Fruit fly (Drosophila melanogaster) whole organism, embryonic: Measurements from ENCODE around the gene Cap-D3.

Experiments used
- Ada2b ChIP-seq: fragments of 200-800 bp; sonication (Bioruptor generic); IDR thresholded peaks from 2 replicates; pipeline ENCODE4 v1.3.6; 2022; ENCODE audit warnings: missing biosample characterization, missing genetic modification characterization
- CG10147 ChIP-seq: fragments of 200-800 bp; sonication (Bioruptor generic); optimal IDR thresholded peaks from 2 replicates; lab custom pipeline; 2019; ENCODE audit warnings: missing biosample characterization, mild to moderate bottlenecking, missing genetic modification characterization, moderate library complexity
- CG11723 ChIP-seq: fragments of 200-800 bp; sonication (Bioruptor generic); optimal IDR thresholded peaks from 2 replicates; lab custom pipeline; 2017; ENCODE audit warnings: missing biosample characterization, mild to moderate bottlenecking, missing genetic modification characterization
- CG14050 ChIP-seq: fragments of 200-800 bp; sonication (Bioruptor generic); IDR thresholded peaks from 3 replicates; pipeline ENCODE4 v1.3.6; 2022; ENCODE audit warnings: missing biosample characterization, missing genetic modification characterization
- CG15479 ChIP-seq: fragments of 200-800 bp; sonication (Bioruptor generic); optimal IDR thresholded peaks from 3 replicates; lab custom pipeline; 2019; ENCODE audit warnings: missing biosample characterization, mild to moderate bottlenecking, missing genetic modification characterization, moderate library complexity
- CG15601 ChIP-seq: fragments of 200-800 bp; sonication (Bioruptor generic); optimal IDR thresholded peaks from 3 replicates; lab custom pipeline; 2019; ENCODE audit warnings: missing biosample characterization, mild to moderate bottlenecking, missing genetic modification characterization, moderate library complexity
- CG17186 ChIP-seq: fragments of 200-800 bp; sonication (Bioruptor generic); optimal IDR thresholded peaks from 3 replicates; lab custom pipeline; 2017; ENCODE audit warnings: missing biosample characterization, missing genetic modification reagents, missing genetic modification characterization
- CG17328 ChIP-seq: fragments of 200-800 bp; sonication (Bioruptor generic); IDR thresholded peaks from 2 replicates; pipeline ENCODE4 v1.3.6; 2022; ENCODE audit warnings: missing biosample characterization, missing genetic modification characterization
- CG18011 ChIP-seq: fragments of 200-800 bp; sonication (Bioruptor generic); optimal IDR thresholded peaks from 2 replicates; lab custom pipeline; 2017; ENCODE audit warnings: missing biosample characterization, missing genetic modification characterization, mild to moderate bottlenecking, moderate library complexity, missing genotype
- CG2875 ChIP-seq: fragments of 200-800 bp; sonication (Bioruptor generic); optimal IDR thresholded peaks from 2 replicates; lab custom pipeline; 2017; ENCODE audit warnings: missing biosample characterization, mild to moderate bottlenecking, missing genetic modification characterization, missing genetic modification reagents
- CG32772 ChIP-seq: fragments of 200-800 bp; sonication (Bioruptor generic); IDR thresholded peaks from 2 replicates; pipeline ENCODE4 v1.3.6; 2022; ENCODE audit warnings: missing biosample characterization, missing genetic modification characterization
- CG3407 ChIP-seq: fragments of 200-800 bp; sonication (Bioruptor generic); optimal IDR thresholded peaks from 2 replicates; lab custom pipeline; 2018; ENCODE audit warnings: missing biosample characterization, mild to moderate bottlenecking, missing genetic modification characterization
- CG34376 ChIP-seq: fragments of 200-800 bp; sonication (Bioruptor generic); optimal IDR thresholded peaks from 2 replicates; lab custom pipeline; 2018; ENCODE audit warnings: missing biosample characterization, mild to moderate bottlenecking, missing genetic modification characterization
- CG3838 ChIP-seq: fragments of 200-800 bp; sonication (Bioruptor generic); optimal IDR thresholded peaks from 3 replicates; lab custom pipeline; 2016; ENCODE audit warnings: missing biosample characterization, missing genetic modification characterization
- CG4854 ChIP-seq: fragments of 200-800 bp; sonication (Bioruptor generic); optimal IDR thresholded peaks from 2 replicates; lab custom pipeline; 2016; ENCODE audit warnings: missing biosample characterization, missing genetic modification characterization, inconsistent platforms
- CG7839 ChIP-seq: fragments of 200-800 bp; sonication (Bioruptor generic); optimal IDR thresholded peaks from 3 replicates; lab custom pipeline; 2018; ENCODE audit warnings: missing biosample characterization, mild to moderate bottlenecking, missing genetic modification characterization, moderate library complexity
- CG8089 ChIP-seq: fragments of 200-800 bp; sonication (Bioruptor generic); optimal IDR thresholded peaks from 3 replicates; lab custom pipeline; 2016; ENCODE audit warnings: missing biosample characterization, missing genetic modification characterization
- CHES-1-like ChIP-seq: fragments of 200-800 bp; sonication (Bioruptor generic); optimal IDR thresholded peaks from 2 replicates; lab custom pipeline; 2016; ENCODE audit warnings: missing biosample characterization, missing genetic modification characterization
- Dfd ChIP-seq, 2 experiments: fragments of >200 bp; optimal IDR thresholded peaks; 2 replicates each; lab custom pipeline; 2017; ENCODE audit warnings: missing biosample characterization in 2 of 2, missing genetic modification characterization in 2 of 2
- Dip2 ChIP-seq: fragments of 200-800 bp; sonication (Bioruptor generic); IDR thresholded peaks from 2 replicates; pipeline ENCODE4 v1.3.6; 2022; ENCODE audit warnings: missing biosample characterization, missing genetic modification characterization
- Doc2 ChIP-seq: fragments of 200-800 bp; sonication (Bioruptor generic); IDR thresholded peaks from 2 replicates; pipeline ENCODE4 v1.3.6; 2022; ENCODE audit warnings: missing biosample characterization, missing genetic modification characterization
- Dp ChIP-seq: fragments of 200-800 bp; sonication (Bioruptor generic); optimal IDR thresholded peaks from 2 replicates; lab custom pipeline; 2018; ENCODE audit warnings: missing biosample characterization, mild to moderate bottlenecking, missing genetic modification characterization, moderate library complexity
- Ets97D ChIP-seq: fragments of 200-800 bp; sonication (Bioruptor generic); optimal IDR thresholded peaks from 3 replicates; lab custom pipeline; 2016; ENCODE audit warnings: missing biosample characterization, missing genetic modification characterization
- Fer2 ChIP-seq: fragments of 200-800 bp; sonication (Bioruptor generic); optimal IDR thresholded peaks from 2 replicates; lab custom pipeline; 2018; ENCODE audit warnings: missing biosample characterization, mild to moderate bottlenecking, missing genetic modification characterization, moderate library complexity
- Gug ChIP-seq: fragments of 200-800 bp; sonication (Bioruptor generic); IDR thresholded peaks from 4 replicates; pipeline ENCODE4 v1.3.6; 2022; ENCODE audit warnings: missing biosample characterization, missing genetic modification characterization
- H15 ChIP-seq: fragments of 200-800 bp; sonication (Bioruptor generic); IDR thresholded peaks from 3 replicates; pipeline ENCODE4 v1.3.6; 2022; ENCODE audit warnings: missing biosample characterization, missing genetic modification characterization
- Med ChIP-seq: fragments of 200-800 bp; sonication (Bioruptor generic); peaks from one replicate; lab custom pipeline; 2016; ENCODE audit warnings: missing biosample characterization, missing genetic modification characterization, mild to moderate bottlenecking, inconsistent platforms, moderate library complexity
- NK7.1 ChIP-seq: fragments of 200-800 bp; sonication (Bioruptor generic); optimal IDR thresholded peaks from 3 replicates; lab custom pipeline; 2016; ENCODE audit warnings: missing biosample characterization, missing genetic modification characterization
- Nf-YB ChIP-seq: fragments of 200-800 bp; sonication (Bioruptor generic); optimal IDR thresholded peaks from 3 replicates; lab custom pipeline; 2019; ENCODE audit warnings: missing biosample characterization, mild to moderate bottlenecking, missing genetic modification characterization, moderate library complexity
- Opbp ChIP-seq: fragments of 200-800 bp; sonication (Bioruptor generic); IDR thresholded peaks from 3 replicates; pipeline ENCODE4 v1.3.6; 2022; ENCODE audit warnings: missing biosample characterization, missing genetic modification characterization; ENCODE audit not compliant: partially characterized antibody
- Rfx ChIP-seq: fragments of 200-800 bp; sonication (Bioruptor generic); IDR thresholded peaks from 2 replicates; pipeline ENCODE4 v1.3.6; 2022; ENCODE audit warnings: missing biosample characterization, missing genetic modification characterization
- Spps ChIP-seq: fragments of 200-800 bp; sonication (Bioruptor generic); optimal IDR thresholded peaks from 2 replicates; lab custom pipeline; 2018; ENCODE audit warnings: missing biosample characterization, mild to moderate bottlenecking, missing genetic modification characterization
- Taf1 ChIP-seq: fragments of 200-800 bp; sonication (Bioruptor generic); IDR thresholded peaks from 2 replicates; pipeline ENCODE4 v1.3.6; 2022; ENCODE audit warnings: missing biosample characterization, missing genetic modification characterization
- YL-1 ChIP-seq: fragments of 200-800 bp; sonication (Bioruptor generic); optimal IDR thresholded peaks from 3 replicates; lab custom pipeline; 2017; ENCODE audit warnings: missing biosample characterization, mild to moderate bottlenecking, missing genetic modification characterization
- al ChIP-seq: fragments of 200-800 bp; sonication (Bioruptor generic); IDR thresholded peaks from 2 replicates; pipeline ENCODE4 v1.3.6; 2022; ENCODE audit warnings: missing biosample characterization, missing genetic modification characterization
- ase ChIP-seq: fragments of 200-800 bp; sonication (Bioruptor generic); IDR thresholded peaks from 3 replicates; pipeline ENCODE4 v1.3.6; 2022; ENCODE audit warnings: missing biosample characterization, missing genetic modification characterization
- dan ChIP-seq: fragments of 200-800 bp; sonication (Bioruptor generic); IDR thresholded peaks from 2 replicates; pipeline ENCODE4 v1.3.6; 2022; ENCODE audit warnings: missing biosample characterization, missing genetic modification characterization
- dimm ChIP-seq: fragments of 200-800 bp; sonication (Bioruptor generic); IDR thresholded peaks from 2 replicates; pipeline ENCODE4 v1.3.6; 2022; ENCODE audit warnings: missing biosample characterization, missing genetic modification characterization
- dysf ChIP-seq: fragments of 200-800 bp; sonication (Bioruptor generic); IDR thresholded peaks from 3 replicates; pipeline ENCODE4 v1.3.6; 2022; ENCODE audit warnings: missing biosample characterization, missing genetic modification characterization
- fu2 ChIP-seq: fragments of 200-800 bp; sonication (Bioruptor generic); optimal IDR thresholded peaks from 2 replicates; lab custom pipeline; 2016; ENCODE audit warnings: missing biosample characterization, missing genetic modification characterization
- gcm2 ChIP-seq: fragments of 200-800 bp; sonication (Bioruptor generic); optimal IDR thresholded peaks from 2 replicates; lab custom pipeline; 2016; ENCODE audit warnings: missing biosample characterization, missing genetic modification characterization
- grn ChIP-seq: fragments of 200-800 bp; sonication (Bioruptor generic); optimal IDR thresholded peaks from 3 replicates; lab custom pipeline; 2017; ENCODE audit warnings: missing biosample characterization, missing genetic modification characterization
- hth ChIP-seq: fragments of >200 bp; optimal IDR thresholded peaks from 2 replicates; lab custom pipeline; 2017; ENCODE audit warnings: inconsistent platforms
- nmo ChIP-seq: fragments of 200-800 bp; sonication (Bioruptor generic); optimal IDR thresholded peaks from 2 replicates; lab custom pipeline; 2018; ENCODE audit warnings: missing biosample characterization, mild to moderate bottlenecking, missing genetic modification characterization, moderate library complexity
- prd ChIP-seq, 3 experiments: fragments of >200 bp in 2 of 3; fragments of 200-800 bp in 1 of 3; sonication (Bioruptor generic) in 1 of 3; optimal IDR thresholded peaks in 2 of 3; IDR thresholded peaks in 1 of 3; 2 replicates in 2 of 3; 3 replicates in 1 of 3; pipeline versions ENCODE4 v1.3.6 to Lab custom; 2017 to 2022; ENCODE audit warnings: missing biosample characterization in 1 of 3, missing genetic modification characterization in 1 of 3
- rib ChIP-seq: fragments of 200-800 bp; sonication (Bioruptor generic); IDR thresholded peaks from 2 replicates; pipeline ENCODE4 v1.3.6; 2022; ENCODE audit warnings: missing biosample characterization, missing genetic modification characterization
- schlank ChIP-seq: fragments of 200-800 bp; sonication (Bioruptor generic); optimal IDR thresholded peaks from 2 replicates; lab custom pipeline; 2018; ENCODE audit warnings: missing biosample characterization, mild to moderate bottlenecking, missing genetic modification characterization
- scrt ChIP-seq: fragments of 200-800 bp; sonication (Bioruptor generic); optimal IDR thresholded peaks from 2 replicates; lab custom pipeline; 2018; ENCODE audit warnings: missing biosample characterization, mild to moderate bottlenecking, missing genetic modification characterization, moderate library complexity
- toy ChIP-seq: fragments of 200-800 bp; sonication (Bioruptor generic); IDR thresholded peaks from 2 replicates; pipeline ENCODE4 v1.3.6; 2022; ENCODE audit warnings: missing biosample characterization, missing genetic modification characterization
- tup ChIP-seq: fragments of 200-800 bp; sonication (Bioruptor generic); optimal IDR thresholded peaks from 2 replicates; lab custom pipeline; 2016; ENCODE audit warnings: missing biosample characterization, mild to moderate bottlenecking, missing genetic modification characterization, moderate library complexity
- unc-4 ChIP-seq: fragments of 200-800 bp; sonication (Bioruptor generic); IDR thresholded peaks from 2 replicates; pipeline ENCODE4 v1.3.6; 2022; ENCODE audit warnings: missing biosample characterization, missing genetic modification characterization; ENCODE audit not compliant: partially characterized antibody
- yki ChIP-seq: fragments of >200 bp; optimal IDR thresholded peaks from 3 replicates; lab custom pipeline; 2018

Gene Cap-D3

dm6 chr2L:5519846-5520384 is 5.8 kb upstream of the Cap-D3 start, which contains the start of the genes CG7382 and cl (continued):
- TF ChIP-seq dimm (GFP tag; lab: Robert Waterston, UW) = no peak
- TF ChIP-seq H15 = no peak
- TF ChIP-seq rib (GFP tag; lab: Robert Waterston, UW) = no peak
- peak; percentile 26 for TF ChIP-seq CG10147 (GFP tag; lab: Kevin White, UChicago)
- no peak for TF ChIP-seq Spps (tag; lab: Kevin White, UChicago)
- no peak for TF ChIP-seq NK7.1 (GFP tag; lab: Kevin White, UChicago)
- TF ChIP-seq CG15479 (GFP tag; lab: Kevin White, UChicago) = no peak
- TF ChIP-seq Rfx (GFP tag; lab: Robert Waterston, UW) = peak; percentile 40; the same call in 1 of the 2 replicates
- TF ChIP-seq CG7839 = peak; percentile 55
- TF ChIP-seq toy (GFP tag; lab: Robert Waterston, UW) = no peak
- no peak for TF ChIP-seq dan (GFP tag; lab: Robert Waterston, UW)
- no peak for TF ChIP-seq scrt
- TF ChIP-seq CG11723 = no peak
- no peak for TF ChIP-seq al (GFP tag; lab: Robert Waterston, UW)
- TF ChIP-seq Doc2 (GFP tag; lab: Robert Waterston, UW) = no peak
- no peak for TF ChIP-seq fu2 (GFP tag; lab: Kevin White, UChicago)
- no peak for TF ChIP-seq CG17328
- TF ChIP-seq prd (optimal IDR thresholded peaks at IDR 0.05; lab: Kevin White, UChicago) = no peak
- peak; percentile 27; the same call in 1 of the 3 replicates for TF ChIP-seq prd (GFP tag; IDR thresholded peaks at IDR 0.05; lab: Robert Waterston, UW)
- no peak for TF ChIP-seq CG3407 (GFP tag; lab: Kevin White, UChicago)
- TF ChIP-seq gcm2 (GFP tag; lab: Kevin White, UChicago) = no peak
- TF ChIP-seq Dp (GFP tag; lab: Kevin White, UChicago) = peak; percentile 4
- TF ChIP-seq Ets97D (GFP tag; lab: Kevin White, UChicago) = no peak
- no peak for TF ChIP-seq CG3838 (GFP tag; lab: Kevin White, UChicago)
- peak; percentile 9 for TF ChIP-seq Fer2 (tag; lab: Kevin White, UChicago)
- TF ChIP-seq CG32772 = no peak
- no peak for TF ChIP-seq CG4854 (GFP tag; lab: Kevin White, UChicago)
- no peak for TF ChIP-seq Taf1 (GFP tag; lab: Robert Waterston, UW)
- peak; percentile 20 for TF ChIP-seq CG17186
- TF ChIP-seq Med (GFP tag; lab: Kevin White, UChicago) = peak; percentile 45
- TF ChIP-seq grn (GFP tag; lab: Kevin White, UChicago) = no peak
- TF ChIP-seq CG15601 (tag; lab: Kevin White, UChicago) = peak; percentile 61
- TF ChIP-seq Dip2 (GFP tag; lab: Robert Waterston, UW) = no peak
- no peak for TF ChIP-seq unc-4 (GFP tag; lab: Robert Waterston, UW)
- TF ChIP-seq Dfd (GFP tag; optimal IDR thresholded peaks at IDR 0.05; lab: Kevin White, UChicago) = no peak
- peak; percentile 33 for TF ChIP-seq CG34376
- TF ChIP-seq Nf-YB (GFP tag; lab: Kevin White, UChicago) = peak; percentile 15
- TF ChIP-seq YL-1 (GFP tag; lab: Kevin White, UChicago) = no peak
- TF ChIP-seq CG14050 (GFP tag; lab: Robert Waterston, UW) = no peak
- no peak for TF ChIP-seq schlank (tag; lab: Kevin White, UChicago)
- TF ChIP-seq Opbp = no peak
- no peak for TF ChIP-seq hth
- no peak; the same call in 3 of the 4 replicates for TF ChIP-seq Gug (GFP tag; lab: Robert Waterston, UW)
- TF ChIP-seq tup (GFP tag; lab: Kevin White, UChicago) = no peak
- TF ChIP-seq Ada2b (GFP tag; lab: Robert Waterston, UW) = no peak
- no peak for TF ChIP-seq yki
- peak; percentile 79 for TF ChIP-seq nmo (GFP tag; lab: Kevin White, UChicago)
- no peak for TF ChIP-seq CG8089 (GFP tag; lab: Kevin White, UChicago)
- no peak for TF ChIP-seq dysf (GFP tag; lab: Robert Waterston, UW)
- TF ChIP-seq CHES-1-like (GFP tag; lab: Kevin White, UChicago) = no peak
- TF ChIP-seq CG18011 (GFP tag; lab: Kevin White, UChicago) = no peak
- no peak for TF ChIP-seq ase (GFP tag; lab: Robert Waterston, UW)
- TF ChIP-seq CG2875 (GFP tag; lab: Kevin White, UChicago) = no peak
